Fruit fly (Drosophila melanogaster) whole organism, embryonic: ENCODE data around the gene Cip4.

Experiments
- Bdp1 ChIP-seq: fragments of 200-800 bp; sonication (Bioruptor generic); optimal IDR thresholded peaks from 3 replicates; lab custom pipeline; 2016; ENCODE audit warnings: missing biosample characterization, missing genetic modification characterization
- CG10321 ChIP-seq: fragments of 200-800 bp; sonication (Bioruptor generic); IDR thresholded peaks from 2 replicates; pipeline ENCODE4 v1.3.6; 2022; ENCODE audit warnings: missing biosample characterization, missing genetic modification characterization
- CG10654 ChIP-seq: fragments of 200-800 bp; sonication (Bioruptor generic); optimal IDR thresholded peaks from 2 replicates; lab custom pipeline; 2016; ENCODE audit warnings: missing biosample characterization, missing genetic modification characterization
- CG11085 ChIP-seq: fragments of 200-800 bp; sonication (Bioruptor generic); IDR thresholded peaks from 2 replicates; pipeline ENCODE4 v1.3.6; 2022; ENCODE audit warnings: missing biosample characterization, missing genetic modification characterization
- CG11398 ChIP-seq: fragments of 200-800 bp; sonication (Bioruptor generic); optimal IDR thresholded peaks from 2 replicates; lab custom pipeline; 2016; ENCODE audit warnings: missing biosample characterization, missing genetic modification characterization
- CG15269 ChIP-seq: fragments of 200-800 bp; sonication (Bioruptor generic); optimal IDR thresholded peaks from 2 replicates; lab custom pipeline; 2018; ENCODE audit warnings: missing biosample characterization, mild to moderate bottlenecking, missing genetic modification characterization, moderate library complexity
- CG16813 ChIP-seq: fragments of 200-800 bp; sonication (Bioruptor generic); IDR thresholded peaks from 3 replicates; pipeline ENCODE4 v1.3.6; 2022; ENCODE audit warnings: missing biosample characterization, missing genetic modification characterization; ENCODE audit not compliant: partially characterized antibody
- CG17359 ChIP-seq: fragments of 200-800 bp; sonication (Bioruptor generic); optimal IDR thresholded peaks from 3 replicates; lab custom pipeline; 2018; ENCODE audit warnings: missing biosample characterization, mild to moderate bottlenecking, missing genetic modification characterization, moderate library complexity
- CG17912 ChIP-seq: fragments of 200-800 bp; sonication (Bioruptor generic); optimal IDR thresholded peaks from 2 replicates; lab custom pipeline; 2018; ENCODE audit warnings: missing biosample characterization, mild to moderate bottlenecking, missing genetic modification characterization
- CG2678 ChIP-seq: fragments of 200-800 bp; sonication (Bioruptor generic); optimal IDR thresholded peaks from 3 replicates; lab custom pipeline; 2019; ENCODE audit warnings: missing biosample characterization, mild to moderate bottlenecking, missing genetic modification characterization, moderate library complexity
- CG31365 ChIP-seq: fragments of 200-800 bp; sonication (Bioruptor generic); optimal IDR thresholded peaks from 2 replicates; lab custom pipeline; 2018; ENCODE audit warnings: missing biosample characterization, mild to moderate bottlenecking, missing genetic modification characterization
- CG32767 ChIP-seq: fragments of 200-800 bp; sonication (Bioruptor generic); IDR thresholded peaks from 2 replicates; pipeline ENCODE4 v1.3.6; 2022; ENCODE audit warnings: missing biosample characterization, missing genetic modification characterization
- CG3726 ChIP-seq: fragments of 200-800 bp; sonication (Bioruptor generic); IDR thresholded peaks from 3 replicates; pipeline ENCODE4, ENCODE4 v1.3.6; 2022; ENCODE audit warnings: missing biosample characterization, missing genetic modification characterization
- CG4424 ChIP-seq: fragments of 200-800 bp; sonication (Bioruptor generic); optimal IDR thresholded peaks from 3 replicates; lab custom pipeline; 2016; ENCODE audit warnings: missing biosample characterization, missing genetic modification characterization
- CG5953 ChIP-seq: fragments of 200-800 bp; sonication (Bioruptor generic); IDR thresholded peaks from 2 replicates; pipeline ENCODE4 v1.3.6; 2022; ENCODE audit warnings: missing biosample characterization, missing genetic modification characterization
- CG7556 ChIP-seq: fragments of 200-800 bp; sonication (Bioruptor generic); optimal IDR thresholded peaks from 2 replicates; lab custom pipeline; 2017; ENCODE audit warnings: missing biosample characterization, mild to moderate bottlenecking, missing genetic modification characterization
- CG8944 ChIP-seq: fragments of 200-800 bp; sonication (Bioruptor generic); optimal IDR thresholded peaks from 3 replicates; lab custom pipeline; 2016; ENCODE audit warnings: missing biosample characterization, missing genetic modification characterization
- CrebB ChIP-seq: fragments of 200-800 bp; sonication (Bioruptor generic); optimal IDR thresholded peaks from 3 replicates; lab custom pipeline; 2018; ENCODE audit warnings: missing biosample characterization, mild to moderate bottlenecking, missing genetic modification characterization
- Dad ChIP-seq: fragments of 200-800 bp; sonication (Bioruptor generic); optimal IDR thresholded peaks from 3 replicates; lab custom pipeline; 2016; ENCODE audit warnings: missing biosample characterization, missing genetic modification characterization
- Dbx ChIP-seq: fragments of 200-800 bp; sonication (Bioruptor generic); IDR thresholded peaks from 3 replicates; pipeline ENCODE4 v1.3.6; 2022; ENCODE audit warnings: missing biosample characterization, missing genetic modification characterization
- Elba2 ChIP-seq: fragments of 200-800 bp; sonication (Bioruptor generic); optimal IDR thresholded peaks from 3 replicates; lab custom pipeline; 2016; ENCODE audit warnings: missing biosample characterization, missing genetic modification characterization
- HLHmδ ChIP-seq: fragments of 200-800 bp; sonication (Bioruptor generic); optimal IDR thresholded peaks from 2 replicates; lab custom pipeline; 2018; ENCODE audit warnings: missing biosample characterization, mild to moderate bottlenecking, missing genetic modification characterization, moderate library complexity
- Hand ChIP-seq: fragments of 200-800 bp; sonication (Bioruptor generic); optimal IDR thresholded peaks from 2 replicates; lab custom pipeline; 2017; ENCODE audit warnings: mild to moderate bottlenecking, missing biosample characterization, missing genetic modification reagents, missing genetic modification characterization
- HmgD ChIP-seq: fragments of 200-800 bp; sonication (Bioruptor generic); optimal IDR thresholded peaks from 3 replicates; lab custom pipeline; 2016; ENCODE audit warnings: missing biosample characterization, missing genetic modification characterization
- Lhr ChIP-seq: fragments of 200-800 bp; sonication (Bioruptor generic); optimal IDR thresholded peaks from 3 replicates; lab custom pipeline; 2017; ENCODE audit warnings: mild to moderate bottlenecking, missing biosample characterization, missing genetic modification reagents, missing genetic modification characterization
- Mrtf ChIP-seq: fragments of 200-800 bp; sonication (Bioruptor generic); IDR thresholded peaks from 3 replicates; pipeline ENCODE4 v1.3.6; 2022; ENCODE audit warnings: missing biosample characterization, missing genetic modification characterization
- NC2β ChIP-seq: fragments of 200-800 bp; sonication (Bioruptor generic); optimal IDR thresholded peaks from 2 replicates; lab custom pipeline; 2016; ENCODE audit warnings: missing biosample characterization, missing genetic modification characterization
- Usf ChIP-seq: fragments of 200-800 bp; sonication (Bioruptor generic); optimal IDR thresholded peaks from 2 replicates; lab custom pipeline; 2017; ENCODE audit warnings: missing genotype, missing biosample characterization, missing genetic modification characterization
- ash1 ChIP-seq: fragments of 200-800 bp; sonication (Bioruptor generic); optimal IDR thresholded peaks from 2 replicates; lab custom pipeline; 2018; ENCODE audit warnings: missing biosample characterization, mild to moderate bottlenecking, missing genetic modification characterization
- bowl ChIP-seq: fragments of 200-800 bp; sonication (Bioruptor generic); IDR thresholded peaks from 2 replicates; pipeline ENCODE4 v1.3.6; 2022; ENCODE audit warnings: missing biosample characterization, missing genetic modification characterization
- cato ChIP-seq: fragments of 200-800 bp; sonication (Bioruptor generic); optimal IDR thresholded peaks from 2 replicates; lab custom pipeline; 2016; ENCODE audit warnings: missing biosample characterization, missing genetic modification characterization, borderline replicate concordance
- cg ChIP-seq: fragments of 200-800 bp; sonication (Bioruptor generic); optimal IDR thresholded peaks from 3 replicates; lab custom pipeline; 2019; ENCODE audit warnings: missing biosample characterization, mild to moderate bottlenecking, missing genetic modification characterization, moderate library complexity
- chif ChIP-seq, 2 experiments: fragments of 200-800 bp; sonication (Bioruptor generic); optimal IDR thresholded peaks; 3 replicates each; lab custom pipeline; 2016; ENCODE audit warnings: missing biosample characterization in 2 of 2, missing genetic modification characterization in 2 of 2
- crc ChIP-seq: fragments of 200-800 bp; sonication (Bioruptor generic); optimal IDR thresholded peaks from 2 replicates; lab custom pipeline; 2016; ENCODE audit warnings: missing biosample characterization, missing genetic modification characterization
- fru ChIP-seq: fragments of >200 bp; optimal IDR thresholded peaks from 2 replicates; lab custom pipeline; 2017
- fu2 ChIP-seq: fragments of 200-800 bp; sonication (Bioruptor generic); optimal IDR thresholded peaks from 2 replicates; lab custom pipeline; 2016; ENCODE audit warnings: missing biosample characterization, missing genetic modification characterization
- grau ChIP-seq: fragments of 200-800 bp; optimal IDR thresholded peaks from 3 replicates; lab custom pipeline; 2019; ENCODE audit warnings: missing biosample characterization, mild to moderate bottlenecking, missing genetic modification characterization, moderate library complexity
- grn ChIP-seq: fragments of 200-800 bp; sonication (Bioruptor generic); optimal IDR thresholded peaks from 3 replicates; lab custom pipeline; 2017; ENCODE audit warnings: missing biosample characterization, missing genetic modification characterization
- her ChIP-seq: fragments of 200-800 bp; sonication (Bioruptor generic); optimal IDR thresholded peaks from 2 replicates; lab custom pipeline; 2016; ENCODE audit warnings: missing biosample characterization, missing genetic modification characterization
- jigr1 ChIP-seq: fragments of 200-800 bp; sonication (Bioruptor generic); IDR thresholded peaks from 3 replicates; pipeline ENCODE4 v1.3.6; 2022; ENCODE audit warnings: missing biosample characterization, missing genetic modification characterization
- jing ChIP-seq: fragments of 200-800 bp; sonication (Bioruptor generic); optimal IDR thresholded peaks from 2 replicates; lab custom pipeline; 2018; ENCODE audit warnings: missing biosample characterization, mild to moderate bottlenecking, missing genetic modification characterization
- luna ChIP-seq: fragments of 200-800 bp; sonication (Bioruptor generic); optimal IDR thresholded peaks from 2 replicates; lab custom pipeline; 2016; ENCODE audit warnings: missing biosample characterization, missing genetic modification characterization
- otp ChIP-seq: fragments of 200-800 bp; sonication (Bioruptor generic); IDR thresholded peaks from 3 replicates; pipeline ENCODE4, ENCODE4 v1.3.6; 2022; ENCODE audit warnings: missing biosample characterization, missing genetic modification characterization
- peb ChIP-seq: fragments of 200-800 bp; sonication (Bioruptor generic); IDR thresholded peaks from 2 replicates; pipeline ENCODE4 v1.3.6; 2022; ENCODE audit warnings: missing biosample characterization, missing genetic modification characterization
- psq ChIP-seq: fragments of 200-800 bp; sonication (Bioruptor generic); optimal IDR thresholded peaks from 2 replicates; lab custom pipeline; 2017; ENCODE audit warnings: missing biosample characterization, missing genetic modification characterization
- scrt ChIP-seq: fragments of 200-800 bp; sonication (Bioruptor generic); optimal IDR thresholded peaks from 2 replicates; lab custom pipeline; 2018; ENCODE audit warnings: missing biosample characterization, mild to moderate bottlenecking, missing genetic modification characterization, moderate library complexity
- sna ChIP-seq: fragments of 200-800 bp; sonication (Bioruptor generic); IDR thresholded peaks from 2 replicates; pipeline ENCODE4 v1.3.6; 2022; ENCODE audit warnings: missing biosample characterization, missing genetic modification characterization; ENCODE audit not compliant: partially characterized antibody
- sob ChIP-seq: fragments of 200-800 bp; sonication (Bioruptor generic); IDR thresholded peaks from 2 replicates; pipeline ENCODE4 v1.3.6; 2022; ENCODE audit warnings: missing biosample characterization, missing genetic modification characterization
- sqz ChIP-seq: fragments of 200-800 bp; sonication (Bioruptor generic); optimal IDR thresholded peaks from 3 replicates; lab custom pipeline; 2018; ENCODE audit warnings: missing biosample characterization, mild to moderate bottlenecking, missing genetic modification characterization

Cip4 gene

DNA sequence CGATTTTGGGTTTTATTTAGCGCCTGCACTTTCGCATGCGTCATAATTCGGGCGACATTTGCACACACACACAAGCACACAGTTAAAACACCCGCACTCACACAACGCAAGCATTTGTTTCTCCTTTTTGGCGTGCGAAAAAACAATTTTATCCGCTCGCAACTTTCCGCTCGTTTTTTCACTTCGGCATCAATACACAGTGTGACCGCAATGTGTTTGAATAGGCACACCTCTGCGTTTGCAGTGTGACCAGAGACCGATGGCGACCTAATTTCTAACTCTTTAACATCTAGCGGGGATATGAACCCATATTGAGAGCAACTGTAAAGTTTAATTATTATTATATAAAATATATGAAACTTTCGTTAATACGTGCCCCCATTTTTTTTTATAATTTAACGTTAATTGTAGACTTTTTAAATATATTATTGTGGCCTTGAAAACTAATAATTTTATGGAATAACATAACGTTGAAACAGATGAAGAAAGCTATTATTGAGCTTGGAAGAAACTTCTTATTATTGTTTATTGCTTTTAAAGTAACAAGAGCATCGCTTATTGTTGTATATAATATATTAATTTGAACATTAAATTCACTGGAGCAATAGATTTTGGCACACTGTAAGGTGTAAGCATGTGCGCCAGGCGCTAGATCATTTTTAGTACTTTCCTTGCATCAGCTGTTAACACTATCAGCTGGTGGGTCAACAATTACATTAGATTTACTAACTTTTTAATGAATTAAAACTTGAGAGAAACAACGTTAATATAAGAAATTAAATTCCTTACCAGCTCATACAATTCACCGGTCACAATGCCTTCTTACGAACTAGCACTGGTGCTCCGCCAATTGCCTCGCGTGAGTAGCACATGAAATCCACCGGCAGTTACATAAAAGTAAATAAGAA is at the start of gene Cip4, which contains the start of gene mRpS6 (continued):
- no peak for TF ChIP-seq Elba2 (GFP tag; lab: Kevin White, UChicago)
- TF ChIP-seq CG32767 (GFP tag; lab: Robert Waterston, UW), result peak; percentile 73
- TF ChIP-seq grau (tag; lab: Kevin White, UChicago), result peak; percentile 86
- TF ChIP-seq CG16813, result no peak
- TF ChIP-seq CG31365, result no peak
- peak in 1 of 2 experiments; percentile 46 for TF ChIP-seq chif (GFP tag; optimal IDR thresholded peaks at IDR 0.05; lab: Kevin White, UChicago)
- TF ChIP-seq scrt (GFP tag; lab: Kevin White, UChicago), result no peak
- TF ChIP-seq jing, result peak; percentile 19
- no peak for TF ChIP-seq CG8944 (GFP tag; lab: Kevin White, UChicago)
- peak; percentile 79 for TF ChIP-seq CG17359 (tag; lab: Kevin White, UChicago)
- peak; percentile 63; the same call in 1 of the 2 replicates for TF ChIP-seq peb (GFP tag; lab: Robert Waterston, UW)
- peak; percentile 76 for TF ChIP-seq CG3726 (GFP tag; lab: Robert Waterston, UW)
- TF ChIP-seq HmgD (GFP tag; lab: Kevin White, UChicago), result no peak
- TF ChIP-seq crc (GFP tag; lab: Kevin White, UChicago), result no peak
- peak; percentile 77; the same call in 2 of the 3 replicates for TF ChIP-seq Mrtf (GFP tag; lab: Robert Waterston, UW)
- no peak for TF ChIP-seq Dad (GFP tag; lab: Kevin White, UChicago)
- no peak for TF ChIP-seq CG10654 (GFP tag; lab: Kevin White, UChicago)
- TF ChIP-seq CG10321 (GFP tag; lab: Robert Waterston, UW), result no peak
- no peak for TF ChIP-seq CG17912
- peak; percentile 58 for TF ChIP-seq HLHmδ (GFP tag; lab: Kevin White, UChicago)
- peak; percentile 62; the same call in 1 of the 3 replicates for TF ChIP-seq Dbx (GFP tag; lab: Robert Waterston, UW)
- peak; percentile 49 for TF ChIP-seq Hand (GFP tag; lab: Kevin White, UChicago)
- no peak for TF ChIP-seq fru (lab: Kevin White, UChicago)
- TF ChIP-seq bowl, result peak; percentile 65; the same call in 1 of the 2 replicates
- no peak for TF ChIP-seq grn
- peak; percentile 78 for TF ChIP-seq sob (GFP tag; lab: Robert Waterston, UW)
- TF ChIP-seq Lhr (GFP tag; lab: Kevin White, UChicago), result peak; percentile 48
- peak; percentile 66 for TF ChIP-seq CG11085 (GFP tag; lab: Robert Waterston, UW)
- TF ChIP-seq fu2, result peak; percentile 10
- TF ChIP-seq CG4424 (GFP tag; lab: Kevin White, UChicago), result peak; percentile 70
- no peak for TF ChIP-seq her (GFP tag; lab: Kevin White, UChicago)
- TF ChIP-seq NC2β (GFP tag; lab: Kevin White, UChicago), result peak; percentile 12
- peak; percentile 69 for TF ChIP-seq cg
- TF ChIP-seq CG2678 (tag; lab: Kevin White, UChicago), result peak; percentile 86
- no peak for TF ChIP-seq CG11398 (GFP tag; lab: Kevin White, UChicago)
- TF ChIP-seq Usf, result peak; percentile 67
- TF ChIP-seq psq (GFP tag; lab: Kevin White, UChicago), result peak; percentile 46
- TF ChIP-seq sna (GFP tag; lab: Robert Waterston, UW), result no peak
- no peak for TF ChIP-seq CrebB (tag; lab: Kevin White, UChicago)
- TF ChIP-seq ash1 (GFP tag; lab: Kevin White, UChicago), result peak; percentile 3
- peak; percentile 89 for TF ChIP-seq CG15269 (tag; lab: Kevin White, UChicago)
- TF ChIP-seq CG5953 (GFP tag; lab: Robert Waterston, UW), result peak; percentile 87
- TF ChIP-seq otp (GFP tag; lab: Robert Waterston, UW), result peak; percentile 79; the same call in 2 of the 3 replicates
- TF ChIP-seq CG7556 (GFP tag; lab: Kevin White, UChicago), result peak; percentile 81
- TF ChIP-seq luna (GFP tag; lab: Kevin White, UChicago), result no peak
- peak; percentile 38 for TF ChIP-seq Bdp1 (GFP tag; lab: Kevin White, UChicago)
- peak; percentile 36 for TF ChIP-seq sqz (GFP tag; lab: Kevin White, UChicago)
- peak; percentile 35 for TF ChIP-seq cato
- peak; percentile 53; the same call in 1 of the 3 replicates for TF ChIP-seq jigr1 (GFP tag; lab: Robert Waterston, UW)
